Fruit fly (Drosophila melanogaster) whole organism, wandering third instar larva: Measurements from ENCODE around the gene Jon65Aiv.

Experiments
- Abd-B ChIP-seq: fragments of >200 bp; optimal IDR thresholded peaks from 2 replicates; lab custom pipeline; 2017; ENCODE audit warnings: missing biosample characterization, missing genetic modification characterization
- CG32264 ChIP-seq: fragments of 200-800 bp; sonication (Bioruptor generic); optimal IDR thresholded peaks from 2 replicates; lab custom pipeline; 2016; ENCODE audit warnings: missing biosample characterization, missing genetic modification characterization
- CG9705 ChIP-seq: fragments of 200-800 bp; sonication (Bioruptor generic); optimal IDR thresholded peaks from 2 replicates; lab custom pipeline; 2018; ENCODE audit warnings: missing biosample characterization, mild to moderate bottlenecking, missing genetic modification characterization
- CrebA ChIP-seq: fragments of 200-800 bp; sonication (Bioruptor generic); optimal IDR thresholded peaks from 2 replicates; lab custom pipeline; 2016; ENCODE audit warnings: missing biosample characterization, mild to moderate bottlenecking, missing genetic modification characterization, borderline replicate concordance
- Dfd ChIP-seq: fragments of >200 bp; optimal IDR thresholded peaks from 2 replicates; lab custom pipeline; 2017; ENCODE audit warnings: missing biosample characterization, missing genetic modification characterization
- Dif ChIP-seq: fragments of 200-275, 200-300 bp; sonication (Bioruptor generic); optimal IDR thresholded peaks from 2 replicates; lab custom pipeline; 2018; ENCODE audit warnings: missing biosample characterization, missing genetic modification characterization; ENCODE audit not compliant: partially characterized antibody
- HLH106 ChIP-seq: fragments of 200-800 bp; optimal IDR thresholded peaks from 3 replicates; lab custom pipeline; 2019; ENCODE audit warnings: missing biosample characterization, mild to moderate bottlenecking, missing genetic modification characterization, moderate library complexity
- Hnf4 ChIP-seq: fragments of 200-800 bp; sonication (Bioruptor generic); optimal IDR thresholded peaks from 2 replicates; lab custom pipeline; 2016; ENCODE audit warnings: missing biosample characterization, mild to moderate bottlenecking, missing genetic modification characterization
- Hr78 ChIP-seq: fragments of >200 bp; optimal IDR thresholded peaks from 2 replicates; lab custom pipeline; 2017; ENCODE audit warnings: missing biosample characterization, missing genetic modification characterization
- Hr83 ChIP-seq: fragments of 200-300 bp; sonication (Bioruptor generic); optimal IDR thresholded peaks from 2 replicates; lab custom pipeline; 2016; ENCODE audit warnings: missing biosample characterization, mild to moderate bottlenecking, missing genetic modification characterization, moderate library complexity; ENCODE audit not compliant: poor library complexity, severe bottlenecking
- Mio ChIP-seq: sonication (Bioruptor generic); optimal IDR thresholded peaks from 2 replicates; lab custom pipeline; 2016; ENCODE audit warnings: missing biosample characterization, missing genetic modification characterization
- Myc ChIP-seq: fragments of >200 bp; optimal IDR thresholded peaks from 2 replicates; lab custom pipeline; 2017
- N ChIP-seq: fragments of >200 bp; optimal IDR thresholded peaks from 2 replicates; lab custom pipeline; 2018; ENCODE audit warnings: missing biosample characterization, missing external identifiers, missing genetic modification characterization
- OdsH ChIP-seq: fragments of 200-800 bp; sonication (Bioruptor generic); optimal IDR thresholded peaks from 2 replicates; lab custom pipeline; 2016; ENCODE audit warnings: missing biosample characterization, mild to moderate bottlenecking, missing genetic modification characterization
- Rel ChIP-seq, 2 experiments: fragments of 200-800 bp; sonication (Bioruptor generic) in 1 of 2; optimal IDR thresholded peaks; 2 replicates in 1 of 2; 3 replicates in 1 of 2; lab custom pipeline; 2016 to 2019; ENCODE audit warnings: mild to moderate bottlenecking in 2 of 2, missing biosample characterization in 2 of 2, missing genetic modification characterization in 2 of 2, moderate library complexity in 1 of 2
- Sp1 ChIP-seq: fragments of 200-800 bp; sonication (Bioruptor generic); optimal IDR thresholded peaks from 3 replicates; lab custom pipeline; 2019; ENCODE audit warnings: missing biosample characterization, mild to moderate bottlenecking, missing genetic modification characterization, moderate library complexity
- Vsx2 ChIP-seq: fragments of 200-300, 225-300 bp; sonication (Bioruptor generic); optimal IDR thresholded peaks from 2 replicates; lab custom pipeline; 2018; ENCODE audit warnings: missing biosample characterization, missing genetic modification characterization; ENCODE audit not compliant: partially characterized antibody
- br ChIP-seq: fragments of 200-800 bp; sonication (Bioruptor generic); optimal IDR thresholded peaks from 2 replicates; lab custom pipeline; 2016; ENCODE audit warnings: missing biosample characterization, missing genetic modification characterization
- dl ChIP-seq, 2 experiments: fragments of 175-275, 200-275 bp in 1 of 2; fragments of 200-275 bp in 1 of 2; sonication (Bioruptor generic); optimal IDR thresholded peaks; lab custom pipeline; 2018; ENCODE audit warnings: mild to moderate bottlenecking in 2 of 2, missing biosample characterization in 2 of 2, missing genetic modification characterization in 2 of 2, moderate library complexity in 2 of 2; ENCODE audit not compliant: partially characterized antibody in 2 of 2, insufficient read depth in 1 of 2
- dmrt93B ChIP-seq: fragments of 200-800 bp; sonication (Bioruptor generic); optimal IDR thresholded peaks from 2 replicates; lab custom pipeline; 2018; ENCODE audit warnings: missing biosample characterization, mild to moderate bottlenecking, missing genetic modification characterization
- ey ChIP-seq: fragments of 200-800 bp; sonication (Bioruptor generic); optimal IDR thresholded peaks from 2 replicates; lab custom pipeline; 2016; ENCODE audit warnings: missing biosample characterization, missing genetic modification characterization
- foxo ChIP-seq, 2 experiments: fragments of 200-800 bp; sonication (Bioruptor generic); optimal IDR thresholded peaks; 2 replicates in 1 of 2; 3 replicates in 1 of 2; lab custom pipeline; 2016 to 2017; ENCODE audit warnings: missing biosample characterization in 2 of 2, missing genetic modification characterization in 2 of 2
- fru ChIP-seq: fragments of 200-800 bp; sonication (Bioruptor generic); optimal IDR thresholded peaks from 3 replicates; lab custom pipeline; 2016; ENCODE audit warnings: missing biosample characterization, mild to moderate bottlenecking, missing genetic modification characterization
- h ChIP-seq: fragments of 200-800 bp; sonication (Bioruptor generic); optimal IDR thresholded peaks from 3 replicates; lab custom pipeline; 2016; ENCODE audit warnings: missing biosample characterization, mild to moderate bottlenecking, missing genetic modification characterization
- lola ChIP-seq: fragments of >200 bp; optimal IDR thresholded peaks from 2 replicates; lab custom pipeline; 2017; ENCODE audit warnings: missing biosample characterization, missing genetic modification characterization
- psq ChIP-seq: fragments of 200-800 bp; sonication (Bioruptor generic); optimal IDR thresholded peaks from 3 replicates; lab custom pipeline; 2017; ENCODE audit warnings: missing biosample characterization, mild to moderate bottlenecking, missing genetic modification characterization, moderate library complexity
- rgr ChIP-seq: fragments of 200-800 bp; sonication (Bioruptor generic); optimal IDR thresholded peaks from 3 replicates; lab custom pipeline; 2016; ENCODE audit warnings: missing biosample characterization, mild to moderate bottlenecking, missing genetic modification characterization
- sage ChIP-seq: fragments of 200-800 bp; sonication (Bioruptor generic); optimal IDR thresholded peaks from 2 replicates; lab custom pipeline; 2016; ENCODE audit warnings: missing biosample characterization, mild to moderate bottlenecking, missing genetic modification characterization
- sv ChIP-seq: fragments of 200-800 bp; sonication (Bioruptor generic); optimal IDR thresholded peaks from 3 replicates; lab custom pipeline; 2016; ENCODE audit warnings: missing biosample characterization, missing genetic modification characterization
- woc ChIP-seq: sonication (Bioruptor generic); optimal IDR thresholded peaks from 2 replicates; lab custom pipeline; 2016; ENCODE audit warnings: missing biosample characterization, mild to moderate bottlenecking, missing genetic modification characterization

Gene Jon65Aiv

dm6 chr3L:5996936-5997335 is 42.0 kb upstream of the Jon65Aiv start, which contains the start of gene PVRAP:
TSS of gene PVRAP (plus strand) at chr3L:5997208.
- TF ChIP-seq Hr83 (GFP tag; lab: Kevin White, UChicago) (no peak), Vsx2 (GFP tag; lab: Kevin White, UChicago) (no peak), Abd-B (no peak), Hnf4 (GFP tag; lab: Kevin White, UChicago) (no peak), lola (no peak), Hr78 (GFP tag; lab: Kevin White, UChicago) (no peak), rgr (GFP tag; lab: Kevin White, UChicago) (no peak), Myc (no peak), woc (no peak), HLH106 (tag; lab: Kevin White, UChicago) (no peak), dl (GFP tag; optimal IDR thresholded peaks at IDR 0.05; lab: Kevin White, UChicago; ENCODE audit: insufficient read depth in 1 of 2, partially characterized antibody in 2 of 2) (no peak), CrebA (no peak), h (GFP tag; lab: Kevin White, UChicago) (no peak), fru (GFP tag; lab: Kevin White, UChicago) (no peak), Mio (no peak), Dfd (GFP tag; lab: Kevin White, UChicago) (no peak), sv (no peak), Sp1 (no peak)

DNA sequence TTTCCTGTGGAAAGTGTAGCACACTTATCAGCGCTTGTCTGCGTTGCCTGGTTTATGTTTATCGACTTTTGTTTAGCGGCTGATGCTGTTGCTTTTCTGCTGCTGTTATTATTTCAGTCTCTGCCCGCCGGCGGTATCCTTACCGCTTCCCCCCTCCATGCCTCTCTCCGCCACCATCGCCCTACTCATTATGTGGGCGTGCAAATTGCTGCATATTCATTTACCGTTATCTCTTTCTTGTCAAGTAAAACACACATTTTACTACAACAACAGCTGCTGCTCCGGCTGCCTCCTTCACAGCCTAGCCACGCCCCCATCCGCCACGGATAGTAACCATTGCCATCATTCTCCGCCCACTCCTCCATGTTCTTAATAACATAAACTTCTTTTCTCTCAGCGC is 39.1 kb upstream of the Jon65Aiv start:
- TF ChIP-seq OdsH (GFP tag; lab: Kevin White, UChicago) (no peak), Dfd (GFP tag; lab: Kevin White, UChicago) (no peak), ey (no peak), Hr78 (GFP tag; lab: Kevin White, UChicago) (no peak), foxo (GFP tag; optimal IDR thresholded peaks at IDR 0.05; lab: Kevin White, UChicago) (no peak)

DNA sequence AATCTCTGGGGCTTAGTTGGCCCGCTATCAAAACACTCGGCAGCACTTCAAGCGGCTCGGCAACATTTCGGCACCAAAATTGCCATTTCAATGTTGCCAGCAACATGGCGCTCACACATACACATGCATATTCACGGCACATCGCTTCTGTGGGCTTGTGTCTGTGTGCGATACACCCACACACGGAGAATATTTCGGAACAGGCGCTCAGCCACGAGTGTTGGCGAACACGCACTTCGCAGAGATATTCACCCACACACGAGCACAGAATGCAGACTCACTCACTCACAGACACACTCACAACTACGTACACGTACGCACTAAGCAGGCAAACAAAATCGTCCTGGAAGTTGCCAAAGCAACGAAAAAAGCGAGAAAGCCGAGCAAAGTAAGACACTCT is 38.0 kb upstream of the Jon65Aiv start:
- TF ChIP-seq Hr78 (GFP tag; lab: Kevin White, UChicago) (no peak), OdsH (GFP tag; lab: Kevin White, UChicago) (no peak), Dfd (GFP tag; lab: Kevin White, UChicago) (no peak), dl (GFP tag; optimal IDR thresholded peaks at IDR 0.05; lab: Kevin White, UChicago; ENCODE audit: insufficient read depth in 1 of 2, partially characterized antibody in 2 of 2) (no peak), psq (GFP tag; lab: Kevin White, UChicago) (no peak), HLH106 (tag; lab: Kevin White, UChicago) (no peak), Sp1 (no peak), Vsx2 (GFP tag; lab: Kevin White, UChicago) (no peak), foxo (GFP tag; optimal IDR thresholded peaks at IDR 0.05; lab: Kevin White, UChicago) (no peak), sage (GFP tag; lab: Kevin White, UChicago) (no peak), ey (no peak)

- TF ChIP-seq br (GFP tag; lab: Kevin White, UChicago) (no peak), dmrt93B (no peak), psq (GFP tag; lab: Kevin White, UChicago) (no peak), CG9705 (GFP tag; lab: Kevin White, UChicago) (no peak), rgr (GFP tag; lab: Kevin White, UChicago) (no peak), Dif (GFP tag; lab: Kevin White, UChicago) (no peak), Dfd (GFP tag; lab: Kevin White, UChicago) (no peak), CrebA (no peak), CG32264 (GFP tag; lab: Kevin White, UChicago) (no peak), HLH106 (tag; lab: Kevin White, UChicago) (no peak), sage (GFP tag; lab: Kevin White, UChicago) (no peak), N (no peak)
Observed at dm6 chr3L:6010921-6011320, 28.0 kb upstream of the Jon65Aiv start, which contains the start of gene alphaKap4. TSS of gene alphaKap4 (minus strand) at chr3L:6011021.

- TF ChIP-seq Hnf4 (GFP tag; lab: Kevin White, UChicago) = no peak
- no peak for TF ChIP-seq Vsx2 (GFP tag; lab: Kevin White, UChicago)
- TF ChIP-seq Rel (GFP tag; optimal IDR thresholded peaks at IDR 0.05; lab: Kevin White, UChicago) = no peak
- TF ChIP-seq Rel (tag; optimal IDR thresholded peaks at IDR 0.05; lab: Kevin White, UChicago) = no peak
- no peak for TF ChIP-seq dmrt93B
- TF ChIP-seq N = no peak
- no peak for TF ChIP-seq CG32264 (GFP tag; lab: Kevin White, UChicago)
- TF ChIP-seq Myc = no peak
- no peak for TF ChIP-seq Dif (GFP tag; lab: Kevin White, UChicago)
- TF ChIP-seq fru (GFP tag; lab: Kevin White, UChicago) = no peak
- no peak for TF ChIP-seq dl (GFP tag; optimal IDR thresholded peaks at IDR 0.05; lab: Kevin White, UChicago; ENCODE audit: insufficient read depth in 1 of 2, partially characterized antibody in 2 of 2)
- no peak for TF ChIP-seq CG9705 (GFP tag; lab: Kevin White, UChicago)
- TF ChIP-seq CrebA = no peak
- TF ChIP-seq psq (GFP tag; lab: Kevin White, UChicago) = no peak
- no peak for TF ChIP-seq Sp1
- TF ChIP-seq sv = no peak
- no peak for TF ChIP-seq ey
- TF ChIP-seq foxo (GFP tag; optimal IDR thresholded peaks at IDR 0.05; lab: Kevin White, UChicago) = no peak
- no peak for TF ChIP-seq sage (GFP tag; lab: Kevin White, UChicago)
- TF ChIP-seq, all 38 proteins: peak for 0
Observed at dm6 chr3L:6012950-6013349, 26.0 kb upstream of the Jon65Aiv start.
